Worm (Caenorhabditis elegans) whole organism, L1 larva: Measurements from ENCODE around the gene nlp-24.
A peak's percentile ranks its signal among the peaks of the same experiment; 100 is the strongest.

ENCODE experiments used
- Y116A8C.19 ChIP-seq: sonication (generic microtip); optimal IDR thresholded peaks from 2 replicates; lab custom pipeline; 2016; ENCODE audit warnings: missing compliant biosample characterization, missing genetic modification characterization, borderline replicate concordance
- aha-1 ChIP-seq: fragments of 150-350 bp; optimal IDR thresholded peaks from 2 replicates; lab custom pipeline; 2014; ENCODE audit warnings: missing biosample characterization, missing genetic modification characterization
- alr-1 ChIP-seq: fragments of 200-800 bp; sonication (Bioruptor generic); optimal IDR thresholded peaks from 2 replicates; lab custom pipeline; 2018; ENCODE audit warnings: borderline replicate concordance, mild to moderate bottlenecking, missing genetic modification characterization, missing compliant biosample characterization
- aly-2 ChIP-seq: fragments of 150-350 bp; optimal IDR thresholded peaks from 2 replicates; lab custom pipeline; 2014; ENCODE audit warnings: missing biosample characterization, missing genetic modification characterization
- ama-1 ChIP-seq: fragments of 150-350 bp; optimal IDR thresholded peaks from 2 replicates; lab custom pipeline; 2014
- ceh-63 ChIP-seq: fragments of 200-800 bp; sonication (Bioruptor generic); optimal IDR thresholded peaks from 2 replicates; lab custom pipeline; 2018; ENCODE audit warnings: mild to moderate bottlenecking, missing genetic modification characterization, missing compliant biosample characterization
- ceh-82 ChIP-seq, 3 experiments: fragments of 150-350 bp in 1 of 3; sonication (generic microtip) in 2 of 3; optimal IDR thresholded peaks; 2 replicates each; lab custom pipeline; 2014 to 2017; ENCODE audit warnings: missing biosample characterization in 3 of 3, missing genetic modification characterization in 3 of 3
- ces-1 ChIP-seq: fragments of 150-350 bp; optimal IDR thresholded peaks from 2 replicates; lab custom pipeline; 2014; ENCODE audit warnings: missing biosample characterization, missing genetic modification reagents, missing genetic modification characterization
- efl-1 ChIP-seq, 4 experiments: fragments of 150-350 bp; optimal IDR thresholded peaks in 3 of 4; peaks in 1 of 4; 1 replicate in 1 of 4; 2 replicates in 3 of 4; lab custom pipeline; 2014; ENCODE audit warnings: missing biosample characterization in 2 of 4, missing genetic modification characterization in 2 of 4, missing genetic modification reagents in 2 of 4
- efl-3 ChIP-seq: fragments of 200-800 bp; sonication (Bioruptor generic); optimal IDR thresholded peaks from 2 replicates; lab custom pipeline; 2018; ENCODE audit warnings: mild to moderate bottlenecking, missing genetic modification characterization, missing compliant biosample characterization
- egl-13 ChIP-seq: sonication (generic microtip); optimal IDR thresholded peaks from 2 replicates; lab custom pipeline; 2016; ENCODE audit warnings: missing genotype, missing genetic modification reagents, missing genetic modification characterization, missing compliant biosample characterization
- fkh-10 ChIP-seq: sonication (generic microtip); optimal IDR thresholded peaks from 2 replicates; lab custom pipeline; 2017; ENCODE audit warnings: missing biosample characterization, missing genetic modification reagents, missing genetic modification characterization
- fkh-8 ChIP-seq: sonication (generic microtip); optimal IDR thresholded peaks from 2 replicates; lab custom pipeline; 2016; ENCODE audit warnings: mild to moderate bottlenecking, missing genetic modification characterization, missing compliant biosample characterization
- fos-1 ChIP-seq: fragments of 150-350 bp; optimal IDR thresholded peaks from 2 replicates; lab custom pipeline; 2014; ENCODE audit warnings: missing biosample characterization, missing genetic modification characterization
- grh-1 ChIP-seq: fragments of 200-800 bp; sonication (Bioruptor generic); IDR thresholded peaks from 2 replicates; pipeline ENCODE4 v1.3.6; 2022; ENCODE audit warnings: missing genetic modification reagents, missing genetic modification characterization, missing compliant biosample characterization
- hlh-17 ChIP-seq: fragments of 200-800 bp; sonication (Bioruptor generic); optimal IDR thresholded peaks from 2 replicates; lab custom pipeline; 2018; ENCODE audit warnings: missing genetic modification characterization, mild to moderate bottlenecking, missing compliant biosample characterization, moderate library complexity, borderline replicate concordance
- hlh-4 ChIP-seq: sonication (generic microtip); optimal IDR thresholded peaks from 2 replicates; lab custom pipeline; 2016; ENCODE audit warnings: mild to moderate bottlenecking, missing genetic modification characterization, missing compliant biosample characterization
- hpl-2 ChIP-seq: fragments of 150-350 bp; optimal IDR thresholded peaks from 2 replicates; lab custom pipeline; 2014; ENCODE audit warnings: missing biosample characterization, missing genetic modification reagents, missing genetic modification characterization
- irx-1 ChIP-seq: sonication (generic microtip); optimal IDR thresholded peaks from 2 replicates; lab custom pipeline; 2016; ENCODE audit warnings: missing genetic modification characterization, missing compliant biosample characterization
- isw-1 ChIP-seq: fragments of 200-800 bp; sonication (Bioruptor generic); IDR thresholded peaks from 2 replicates; pipeline ENCODE4 v1.3.6; 2022; ENCODE audit warnings: missing genetic modification characterization, missing compliant biosample characterization
- jun-1 ChIP-seq: fragments of 150-350 bp; optimal IDR thresholded peaks from 2 replicates; lab custom pipeline; 2014; ENCODE audit warnings: missing biosample characterization, missing genetic modification reagents, missing genetic modification characterization
- lin-13 ChIP-seq: fragments of 150-350 bp; optimal IDR thresholded peaks from 2 replicates; lab custom pipeline; 2014; ENCODE audit warnings: missing biosample characterization, missing genetic modification reagents, missing genetic modification characterization
- lin-14 ChIP-seq: fragments of 200-800 bp; sonication (Bioruptor generic); optimal IDR thresholded peaks from 2 replicates; lab custom pipeline; 2018; ENCODE audit warnings: mild to moderate bottlenecking, missing genetic modification characterization, moderate library complexity, missing compliant biosample characterization
- lin-15B ChIP-seq: fragments of 150-350 bp; sonication (generic microtip); optimal IDR thresholded peaks from 3 replicates; lab custom pipeline; 2014; ENCODE audit warnings: missing biosample characterization, missing genetic modification characterization
- lin-35 ChIP-seq, 2 experiments: fragments of 150-350 bp; optimal IDR thresholded peaks; 2 replicates each; lab custom pipeline; 2014; ENCODE audit warnings: missing biosample characterization in 2 of 2, missing genetic modification characterization in 2 of 2, missing genetic modification reagents in 2 of 2
- lin-39 ChIP-seq: fragments of 150-350 bp; optimal IDR thresholded peaks from 2 replicates; lab custom pipeline; 2014; ENCODE audit warnings: missing biosample characterization, missing genetic modification reagents, missing genetic modification characterization
- mab-9 ChIP-seq: fragments of 200-800 bp; sonication (Bioruptor generic); IDR thresholded peaks from 2 replicates; pipeline ENCODE4 v1.3.6; 2022; ENCODE audit warnings: missing genetic modification reagents, missing genetic modification characterization, missing compliant biosample characterization
- nhr-11 ChIP-seq: fragments of 150-350 bp; optimal IDR thresholded peaks from 2 replicates; lab custom pipeline; 2014; ENCODE audit warnings: missing biosample characterization, missing genetic modification characterization
- nhr-19 ChIP-seq: fragments of 200-800 bp; sonication (Bioruptor generic); conservative IDR thresholded peaks from 2 replicates; pipeline ENCODE4 v1.3.6; 2022; ENCODE audit warnings: missing genetic modification characterization, missing compliant biosample characterization
- nhr-20 ChIP-seq: sonication (generic microtip); optimal IDR thresholded peaks from 2 replicates; lab custom pipeline; 2016; ENCODE audit warnings: mild to moderate bottlenecking, missing genetic modification characterization, missing compliant biosample characterization
- nhr-28 ChIP-seq: fragments of 150-350 bp; optimal IDR thresholded peaks from 2 replicates; lab custom pipeline; 2014; ENCODE audit warnings: missing biosample characterization, missing genetic modification characterization
- nhr-47 ChIP-seq: sonication (generic microtip); optimal IDR thresholded peaks from 2 replicates; lab custom pipeline; 2016; ENCODE audit warnings: mild to moderate bottlenecking, missing genetic modification characterization, moderate library complexity, missing compliant biosample characterization
- nhr-71 ChIP-seq: sonication (generic microtip); optimal IDR thresholded peaks from 2 replicates; lab custom pipeline; 2016; ENCODE audit warnings: mild to moderate bottlenecking, missing genetic modification characterization, moderate library complexity, missing compliant biosample characterization
- nhr-76 ChIP-seq: sonication (generic microtip); optimal IDR thresholded peaks from 2 replicates; lab custom pipeline; 2017; ENCODE audit warnings: missing biosample characterization, missing genetic modification characterization
- nhr-77 ChIP-seq: fragments of 150-350 bp; optimal IDR thresholded peaks from 2 replicates; lab custom pipeline; 2014; ENCODE audit warnings: missing biosample characterization, missing genetic modification characterization
- nhr-90 ChIP-seq: sonication (generic microtip); optimal IDR thresholded peaks from 2 replicates; lab custom pipeline; 2016; ENCODE audit warnings: mild to moderate bottlenecking, missing genetic modification characterization, missing compliant biosample characterization; ENCODE audit not compliant: poor library complexity
- pag-3 ChIP-seq: sonication (generic microtip); optimal IDR thresholded peaks from 2 replicates; lab custom pipeline; 2017; ENCODE audit warnings: missing genetic modification characterization, mild to moderate bottlenecking, missing compliant biosample characterization, antibody characterized with exemption, borderline replicate concordance; ENCODE audit not compliant: insufficient read depth
- pqm-1 ChIP-seq: sonication (generic microtip); optimal IDR thresholded peaks from 3 replicates; lab custom pipeline; 2017; ENCODE audit warnings: missing biosample characterization, missing genetic modification characterization
- rnt-1 ChIP-seq: sonication (generic microtip); optimal IDR thresholded peaks from 2 replicates; lab custom pipeline; 2016; ENCODE audit warnings: mild to moderate bottlenecking, missing genetic modification characterization, moderate library complexity, missing compliant biosample characterization
- skn-1 ChIP-seq: fragments of 150-350 bp; optimal IDR thresholded peaks from 2 replicates; lab custom pipeline; 2014; ENCODE audit warnings: missing biosample characterization, missing genetic modification characterization
- snu-23 ChIP-seq: sonication (generic microtip); optimal IDR thresholded peaks from 2 replicates; lab custom pipeline; 2016; ENCODE audit warnings: missing genetic modification characterization, missing compliant biosample characterization
- sox-4 ChIP-seq: sonication (generic microtip); optimal IDR thresholded peaks from 2 replicates; lab custom pipeline; 2016; ENCODE audit warnings: missing genetic modification characterization, missing compliant biosample characterization
- sup-37 ChIP-seq: fragments of 200-800 bp; sonication (Bioruptor generic); optimal IDR thresholded peaks from 2 replicates; lab custom pipeline; 2018; ENCODE audit warnings: mild to moderate bottlenecking, missing genetic modification characterization, missing compliant biosample characterization
- tbx-2 ChIP-seq: sonication (generic microtip); optimal IDR thresholded peaks from 2 replicates; lab custom pipeline; 2016; ENCODE audit warnings: missing genetic modification characterization, missing compliant biosample characterization
- unc-30 ChIP-seq: sonication (generic microtip); optimal IDR thresholded peaks from 2 replicates; lab custom pipeline; 2017; ENCODE audit warnings: missing biosample characterization, missing genetic modification characterization
- unc-62 ChIP-seq: fragments of 150-350 bp; optimal IDR thresholded peaks from 2 replicates; lab custom pipeline; 2014; ENCODE audit warnings: missing biosample characterization, missing genetic modification reagents, missing genetic modification characterization
- xbp-1 ChIP-seq: sonication (generic microtip); optimal IDR thresholded peaks from 2 replicates; lab custom pipeline; 2016; ENCODE audit warnings: missing genetic modification characterization, missing compliant biosample characterization
- zag-1 ChIP-seq: fragments of 150-350 bp; optimal IDR thresholded peaks from 2 replicates; lab custom pipeline; 2014; ENCODE audit warnings: missing biosample characterization, missing genetic modification characterization
- zip-4 ChIP-seq: fragments of 200-800 bp; sonication (Bioruptor generic); optimal IDR thresholded peaks from 2 replicates; lab custom pipeline; 2018; ENCODE audit warnings: mild to moderate bottlenecking, missing genetic modification characterization, moderate library complexity, missing compliant biosample characterization
- ztf-11 ChIP-seq, 2 experiments: sonication (generic microtip); optimal IDR thresholded peaks; 2 replicates each; lab custom pipeline; 2016 to 2017; ENCODE audit warnings: missing genetic modification characterization in 2 of 2, missing biosample characterization in 1 of 2, missing compliant biosample characterization in 1 of 2

nlp-24 gene

ce11 chrV:11641298-11641787 is 25.2 kb downstream of the nlp-24 start (continued):
- TF ChIP-seq aha-1 (no peak), nhr-20 (tag; lab: Kevin White, UChicago) (no peak), lin-14 (peak; percentile 93), sox-4 (no peak), nhr-90 (tag; lab: Kevin White, UChicago) (no peak), zip-4 (GFP tag; lab: Kevin White, UChicago) (no peak), sup-37 (GFP tag; lab: Kevin White, UChicago) (no peak), ztf-11 (tag; optimal IDR thresholded peaks at IDR 0.05; lab: Kevin White, UChicago) (peak in 1 of 2 experiments; percentile 44), grh-1 (GFP tag; lab: Robert Waterston, UW) (no peak), xbp-1 (tag; lab: Kevin White, UChicago) (peak; percentile 26), nhr-71 (tag; lab: Kevin White, UChicago) (peak; percentile 72), hlh-17 (GFP tag; lab: Kevin White, UChicago) (no peak), efl-1 (optimal IDR thresholded peaks at IDR 0.05; lab: Kevin White, UChicago) (peak; percentile 39 to 41), efl-1 (GFP tag; optimal IDR thresholded peaks at IDR 0.05 in 1 of 2; lab: Kevin White, UChicago) (peak in 1 of 2 experiments; percentile 17), ces-1 (GFP tag; lab: Kevin White, UChicago) (peak; percentile 73), lin-35 (GFP tag; optimal IDR thresholded peaks at IDR 0.05; lab: Kevin White, UChicago) (peak in 1 of 2 experiments; percentile 33), tbx-2 (tag; lab: Kevin White, UChicago) (peak; percentile 46), ceh-82 (tag; optimal IDR thresholded peaks at IDR 0.05; lab: Kevin White, UChicago) (peak in 2 of 3 experiments; percentile 28 to 49), nhr-19 (GFP tag; lab: Robert Waterston, UW) (0 out of 2 replicates have a peak, but pooled peaks have one; percentile 2), lin-13 (GFP tag; lab: Kevin White, UChicago) (peak; percentile 10), irx-1 (peak; percentile 33), aly-2 (tag; lab: Kevin White, UChicago) (no peak), skn-1 (tag; lab: Kevin White, UChicago) (no peak), lin-15B (tag; lab: Kevin White, UChicago) (no peak), pag-3 (no peak), nhr-11 (tag; lab: Kevin White, UChicago) (no peak), nhr-77 (tag; lab: Kevin White, UChicago) (peak; percentile 13), pqm-1 (tag; lab: Kevin White, UChicago) (no peak), ama-1 (lab: Kevin White, UChicago) (no peak), jun-1 (tag; lab: Kevin White, UChicago) (no peak), ceh-63 (GFP tag; lab: Kevin White, UChicago) (peak; percentile 58), egl-13 (peak; percentile 42), unc-62 (GFP tag; lab: Kevin White, UChicago) (no peak), nhr-47 (tag; lab: Kevin White, UChicago) (peak; percentile 71), nhr-28 (tag; lab: Kevin White, UChicago) (no peak), lin-39 (no peak), snu-23 (peak; percentile 44)

- no peak for TF ChIP-seq ama-1 (lab: Kevin White, UChicago)
- TF ChIP-seq mab-9 (GFP tag; lab: Robert Waterston, UW), result peak; percentile 11; the same call in 1 of the 2 replicates
- peak; percentile 71 for TF ChIP-seq skn-1 (tag; lab: Kevin White, UChicago)
- no peak for TF ChIP-seq hpl-2 (GFP tag; lab: Kevin White, UChicago)
- TF ChIP-seq fkh-8 (tag; lab: Kevin White, UChicago), result peak; percentile 59
- no peak for TF ChIP-seq zag-1 (tag; lab: Kevin White, UChicago)
- peak; percentile 91 for TF ChIP-seq rnt-1 (tag; lab: Kevin White, UChicago)
- TF ChIP-seq snu-23, result peak; percentile 66
- no peak for TF ChIP-seq alr-1 (tag; lab: Kevin White, UChicago)
- no peak for TF ChIP-seq efl-3 (GFP tag; lab: Kevin White, UChicago)
- TF ChIP-seq irx-1, result peak; percentile 52
- no peak for TF ChIP-seq Y116A8C.19 (tag; lab: Kevin White, UChicago)
- no peak for TF ChIP-seq pqm-1 (tag; lab: Kevin White, UChicago)
- TF ChIP-seq fkh-10 (GFP tag; lab: Kevin White, UChicago), result no peak
- TF ChIP-seq hlh-4 (tag; lab: Kevin White, UChicago), result no peak
- TF ChIP-seq nhr-28 (tag; lab: Kevin White, UChicago), result no peak
- peak; percentile 60 for TF ChIP-seq isw-1
- TF ChIP-seq efl-1 (optimal IDR thresholded peaks at IDR 0.05; lab: Kevin White, UChicago), result peak; percentile 79 to 85
- TF ChIP-seq efl-1 (GFP tag; optimal IDR thresholded peaks at IDR 0.05 in 1 of 2; lab: Kevin White, UChicago), result peak; percentile 82 to 96
- TF ChIP-seq lin-14, result peak; percentile 79
- TF ChIP-seq jun-1 (tag; lab: Kevin White, UChicago), result no peak
- no peak for TF ChIP-seq nhr-76 (tag; lab: Kevin White, UChicago)
- TF ChIP-seq unc-30 (tag; lab: Kevin White, UChicago), result no peak
- TF ChIP-seq ceh-63 (GFP tag; lab: Kevin White, UChicago), result no peak
- peak; percentile 25 for TF ChIP-seq fos-1 (tag; lab: Kevin White, UChicago)
Measured at ce11 chrV:11644166-11644565, 28.0 kb downstream of the nlp-24 start, which contains the start of gene bir-1. Gene bir-1, plus strand, starts transcription at chrV:11644477.
